Fruit fly (Drosophila melanogaster) whole organism, pupa: Measurements from ENCODE around the gene RasGAP1.

Experiments
- CG13204 ChIP-seq: fragments of 200-800 bp; sonication (Bioruptor generic); optimal IDR thresholded peaks from 2 replicates; lab custom pipeline; 2018; ENCODE audit warnings: missing biosample characterization, mild to moderate bottlenecking, missing genetic modification characterization, moderate library complexity
- CG14655 ChIP-seq: fragments of 200-800 bp; sonication (Bioruptor generic); optimal IDR thresholded peaks from 3 replicates; lab custom pipeline; 2017; ENCODE audit warnings: mild to moderate bottlenecking, missing biosample characterization, missing genetic modification reagents, missing genetic modification characterization
- CG15710 ChIP-seq: fragments of 200-800 bp; sonication (Bioruptor generic); optimal IDR thresholded peaks from 2 replicates; lab custom pipeline; 2018; ENCODE audit warnings: missing biosample characterization, mild to moderate bottlenecking, missing genetic modification characterization, moderate library complexity
- CG8301 ChIP-seq: fragments of 200-800 bp; sonication (Bioruptor generic); optimal IDR thresholded peaks from 2 replicates; lab custom pipeline; 2018; ENCODE audit warnings: missing biosample characterization, mild to moderate bottlenecking, missing genetic modification characterization
- EcR ChIP-seq: fragments of 200-800 bp; sonication (Bioruptor generic); optimal IDR thresholded peaks from 3 replicates; lab custom pipeline; 2019; ENCODE audit warnings: missing biosample characterization, missing genetic modification characterization, mild to moderate bottlenecking, moderate library complexity, missing genetic modification reagents
- fd96Ca ChIP-seq: fragments of 200-800 bp; sonication (Bioruptor generic); IDR thresholded peaks from 3 replicates; pipeline ENCODE4 v1.3.6; 2022; ENCODE audit warnings: missing biosample characterization, missing genetic modification characterization

- no peak for TF ChIP-seq CG15710 (tag; lab: Kevin White, UChicago)
- TF ChIP-seq EcR (GFP tag; lab: Kevin White, UChicago), result no peak
- TF ChIP-seq CG13204 (GFP tag; lab: Kevin White, UChicago), result no peak
- no peak for TF ChIP-seq CG8301 (tag; lab: Kevin White, UChicago)
- TF ChIP-seq CG14655 (GFP tag; lab: Kevin White, UChicago), result no peak
- TF ChIP-seq fd96Ca (GFP tag; lab: Robert Waterston, UW), result no peak
Observed at dm6 chr3L:9797587-9797986, 57.5 kb downstream of the RasGAP1 start, which contains the start of gene Zasp67.
